Fruit fly (Drosophila melanogaster) whole organism, embryonic: Measurements from ENCODE around the gene ND-13A.

Experiments used
- Blimp-1 ChIP-seq: fragments of 200-800 bp; sonication (Bioruptor generic); optimal IDR thresholded peaks from 3 replicates; lab custom pipeline; 2018; ENCODE audit warnings: missing biosample characterization, missing genetic modification characterization, mild to moderate bottlenecking, moderate library complexity, missing genetic modification reagents
- CG10543 ChIP-seq: fragments of 200-800 bp; sonication (Bioruptor generic); optimal IDR thresholded peaks from 3 replicates; lab custom pipeline; 2017; ENCODE audit warnings: missing biosample characterization, mild to moderate bottlenecking, missing genetic modification characterization, moderate library complexity
- CG11504 ChIP-seq: fragments of 200-800 bp; sonication (Bioruptor generic); optimal IDR thresholded peaks from 3 replicates; lab custom pipeline; 2019; ENCODE audit warnings: missing biosample characterization, mild to moderate bottlenecking, missing genetic modification characterization, moderate library complexity
- CG11560 ChIP-seq: fragments of 200-800 bp; sonication (Bioruptor generic); IDR thresholded peaks from 3 replicates; pipeline ENCODE4 v1.3.6; 2022; ENCODE audit warnings: missing biosample characterization, missing genetic modification characterization
- CG11695 ChIP-seq: fragments of 200-800 bp; sonication (Bioruptor generic); IDR thresholded peaks from 3 replicates; pipeline ENCODE4 v1.3.6; 2022; ENCODE audit warnings: missing biosample characterization, missing genetic modification characterization
- CG12071 ChIP-seq: fragments of 200-800 bp; sonication (Bioruptor generic); optimal IDR thresholded peaks from 3 replicates; lab custom pipeline; 2018; ENCODE audit warnings: missing biosample characterization, mild to moderate bottlenecking, missing genetic modification characterization
- CG12219 ChIP-seq: fragments of 200-800 bp; sonication (Bioruptor generic); optimal IDR thresholded peaks from 3 replicates; lab custom pipeline; 2018; ENCODE audit warnings: missing biosample characterization, mild to moderate bottlenecking, missing genetic modification characterization
- CG1233 ChIP-seq: fragments of 200-800 bp; sonication (Bioruptor generic); optimal IDR thresholded peaks from 4 replicates; lab custom pipeline; 2018; ENCODE audit warnings: missing biosample characterization, mild to moderate bottlenecking, missing genetic modification characterization
- CG12769 ChIP-seq: fragments of 200-800 bp; sonication (Bioruptor generic); optimal IDR thresholded peaks from 2 replicates; lab custom pipeline; 2019; ENCODE audit warnings: missing biosample characterization, mild to moderate bottlenecking, missing genetic modification characterization, moderate library complexity
- CG13296 ChIP-seq: fragments of 200-800 bp; sonication (Bioruptor generic); optimal IDR thresholded peaks from 3 replicates; lab custom pipeline; 2018; ENCODE audit warnings: missing biosample characterization, mild to moderate bottlenecking, missing genetic modification characterization
- CG14014 ChIP-seq: fragments of 200-800 bp; sonication (Bioruptor generic); IDR thresholded peaks from 2 replicates; pipeline ENCODE4 v1.3.6; 2022; ENCODE audit warnings: missing biosample characterization, missing genetic modification characterization
- CG14441 ChIP-seq: fragments of 200-800 bp; sonication (Bioruptor generic); IDR thresholded peaks from 2 replicates; pipeline ENCODE4 v1.3.6; 2022; ENCODE audit warnings: missing biosample characterization, missing genetic modification characterization
- CG15011 ChIP-seq: fragments of 200-800 bp; sonication (Bioruptor generic); optimal IDR thresholded peaks from 3 replicates; lab custom pipeline; 2018; ENCODE audit warnings: missing biosample characterization, mild to moderate bottlenecking, missing genetic modification characterization
- CG15601 ChIP-seq: fragments of 200-800 bp; sonication (Bioruptor generic); optimal IDR thresholded peaks from 3 replicates; lab custom pipeline; 2019; ENCODE audit warnings: missing biosample characterization, mild to moderate bottlenecking, missing genetic modification characterization, moderate library complexity
- CG17359 ChIP-seq: fragments of 200-800 bp; sonication (Bioruptor generic); optimal IDR thresholded peaks from 3 replicates; lab custom pipeline; 2018; ENCODE audit warnings: missing biosample characterization, mild to moderate bottlenecking, missing genetic modification characterization, moderate library complexity
- CG2678 ChIP-seq: fragments of 200-800 bp; sonication (Bioruptor generic); optimal IDR thresholded peaks from 3 replicates; lab custom pipeline; 2019; ENCODE audit warnings: missing biosample characterization, mild to moderate bottlenecking, missing genetic modification characterization, moderate library complexity
- CG4617 ChIP-seq: fragments of 200-800 bp; sonication (Bioruptor generic); optimal IDR thresholded peaks from 3 replicates; lab custom pipeline; 2016; ENCODE audit warnings: missing biosample characterization, missing genetic modification characterization, borderline replicate concordance
- CG6175 ChIP-seq: fragments of 200-800 bp; sonication (Bioruptor generic); IDR thresholded peaks from 3 replicates; pipeline ENCODE4 v1.3.6; 2022; ENCODE audit warnings: missing biosample characterization, missing genetic modification characterization
- CG8281 ChIP-seq: fragments of 200-800 bp; sonication (Bioruptor generic); optimal IDR thresholded peaks from 2 replicates; lab custom pipeline; 2018; ENCODE audit warnings: missing biosample characterization, mild to moderate bottlenecking, missing genetic modification characterization, moderate library complexity
- HLHmδ ChIP-seq: fragments of 200-800 bp; sonication (Bioruptor generic); optimal IDR thresholded peaks from 2 replicates; lab custom pipeline; 2018; ENCODE audit warnings: missing biosample characterization, mild to moderate bottlenecking, missing genetic modification characterization, moderate library complexity
- Hmr ChIP-seq: fragments of 200-800 bp; sonication (Bioruptor generic); optimal IDR thresholded peaks from 3 replicates; lab custom pipeline; 2017; ENCODE audit warnings: mild to moderate bottlenecking, missing biosample characterization, missing genetic modification reagents, missing genetic modification characterization
- Med ChIP-seq: fragments of 200-800 bp; sonication (Bioruptor generic); peaks from one replicate; lab custom pipeline; 2016; ENCODE audit warnings: missing biosample characterization, missing genetic modification characterization, mild to moderate bottlenecking, inconsistent platforms, moderate library complexity
- Nf-YB ChIP-seq: fragments of 200-800 bp; sonication (Bioruptor generic); optimal IDR thresholded peaks from 3 replicates; lab custom pipeline; 2019; ENCODE audit warnings: missing biosample characterization, mild to moderate bottlenecking, missing genetic modification characterization, moderate library complexity
- PHDP ChIP-seq: fragments of 200-800 bp; sonication (Bioruptor generic); optimal IDR thresholded peaks from 3 replicates; lab custom pipeline; 2018; ENCODE audit warnings: missing biosample characterization, mild to moderate bottlenecking, missing genetic modification characterization, moderate library complexity
- Sox100B ChIP-seq: fragments of 200-800 bp; sonication (Bioruptor generic); optimal IDR thresholded peaks from 3 replicates; lab custom pipeline; 2018; ENCODE audit warnings: missing biosample characterization, mild to moderate bottlenecking, missing genetic modification characterization
- Sox102F ChIP-seq: fragments of 200-800 bp; sonication (Bioruptor generic); optimal IDR thresholded peaks from 2 replicates; lab custom pipeline; 2018; ENCODE audit warnings: missing biosample characterization, mild to moderate bottlenecking, missing genetic modification characterization, moderate library complexity
- ara ChIP-seq: fragments of 200-800 bp; sonication (Bioruptor generic); IDR thresholded peaks from 2 replicates; pipeline ENCODE4 v1.3.6; 2022; ENCODE audit warnings: missing biosample characterization, missing genetic modification characterization
- caup ChIP-seq: fragments of 200-800 bp; sonication (Bioruptor generic); optimal IDR thresholded peaks from 3 replicates; lab custom pipeline; 2017; ENCODE audit warnings: missing biosample characterization, mild to moderate bottlenecking, missing genetic modification characterization, moderate library complexity; ENCODE audit not compliant: severe bottlenecking
- ci ChIP-seq: fragments of 200-800 bp; sonication (Bioruptor generic); IDR thresholded peaks from 3 replicates; pipeline ENCODE4 v1.3.6; 2022; ENCODE audit warnings: missing biosample characterization, missing genetic modification characterization
- cwo ChIP-seq: fragments of 200-800 bp; sonication (Bioruptor generic); optimal IDR thresholded peaks from 3 replicates; lab custom pipeline; 2017; ENCODE audit warnings: missing biosample characterization, missing genetic modification characterization, mild to moderate bottlenecking, moderate library complexity, missing genetic modification reagents
- danr ChIP-seq: fragments of 200-800 bp; sonication (Bioruptor generic); IDR thresholded peaks from 2 replicates; pipeline ENCODE4 v1.3.6; 2022; ENCODE audit warnings: missing biosample characterization, missing genetic modification characterization
- emc ChIP-seq: fragments of 200-800 bp; sonication (Bioruptor generic); optimal IDR thresholded peaks from 2 replicates; lab custom pipeline; 2016; ENCODE audit warnings: missing biosample characterization, missing genetic modification characterization
- ewg ChIP-seq: fragments of 200-800 bp; sonication (Bioruptor generic); optimal IDR thresholded peaks from 3 replicates; lab custom pipeline; 2017; ENCODE audit warnings: mild to moderate bottlenecking, missing biosample characterization, missing genetic modification reagents, missing genetic modification characterization
- fd3F ChIP-seq: fragments of 200-800 bp; sonication (Bioruptor generic); optimal IDR thresholded peaks from 2 replicates; lab custom pipeline; 2018; ENCODE audit warnings: missing biosample characterization, mild to moderate bottlenecking, missing genetic modification characterization, moderate library complexity
- hkb ChIP-seq, 2 experiments: fragments of 200-800 bp in 1 of 2; fragments of >200 bp in 1 of 2; sonication (Bioruptor generic) in 1 of 2; IDR thresholded peaks in 1 of 2; optimal IDR thresholded peaks in 1 of 2; 2 replicates each; pipeline versions ENCODE4 v1.3.6 to Lab custom; 2017 to 2022; ENCODE audit warnings: missing biosample characterization in 1 of 2, missing genetic modification characterization in 1 of 2
- kah ChIP-seq: fragments of 200-800 bp; sonication (Bioruptor generic); optimal IDR thresholded peaks from 2 replicates; lab custom pipeline; 2018; ENCODE audit warnings: missing biosample characterization, mild to moderate bottlenecking, missing genetic modification characterization
- lmd ChIP-seq: fragments of 200-800 bp; sonication (Bioruptor generic); IDR thresholded peaks from 2 replicates; pipeline ENCODE4 v1.3.6; 2022; ENCODE audit warnings: missing biosample characterization, missing genetic modification characterization
- nau ChIP-seq: fragments of 200-800 bp; sonication (Bioruptor generic); optimal IDR thresholded peaks from 3 replicates; lab custom pipeline; 2017; ENCODE audit warnings: missing biosample characterization, mild to moderate bottlenecking, missing genetic modification characterization, missing genetic modification reagents
- sd ChIP-seq: fragments of 200-800 bp; sonication (Bioruptor generic); optimal IDR thresholded peaks from 3 replicates; lab custom pipeline; 2018; ENCODE audit warnings: missing biosample characterization, mild to moderate bottlenecking, missing genetic modification characterization, moderate library complexity
- sens ChIP-seq: fragments of 200-800 bp; sonication (Bioruptor generic); peaks from one replicate; lab custom pipeline; 2016; ENCODE audit warnings: missing biosample characterization, missing genetic modification characterization
- trem ChIP-seq: fragments of 200-800 bp; optimal IDR thresholded peaks from 3 replicates; lab custom pipeline; 2019; ENCODE audit warnings: missing biosample characterization, mild to moderate bottlenecking, missing genetic modification characterization, moderate library complexity
- tx ChIP-seq: fragments of 200-800 bp; sonication (Bioruptor generic); optimal IDR thresholded peaks from 2 replicates; lab custom pipeline; 2016; ENCODE audit warnings: missing biosample characterization, missing genetic modification characterization
- zfh1 ChIP-seq: fragments of 200-800 bp; sonication (Bioruptor generic); IDR thresholded peaks from 3 replicates; pipeline ENCODE4 v1.3.6; 2022; ENCODE audit warnings: missing biosample characterization, missing genetic modification characterization

The ND-13A gene

DNA sequence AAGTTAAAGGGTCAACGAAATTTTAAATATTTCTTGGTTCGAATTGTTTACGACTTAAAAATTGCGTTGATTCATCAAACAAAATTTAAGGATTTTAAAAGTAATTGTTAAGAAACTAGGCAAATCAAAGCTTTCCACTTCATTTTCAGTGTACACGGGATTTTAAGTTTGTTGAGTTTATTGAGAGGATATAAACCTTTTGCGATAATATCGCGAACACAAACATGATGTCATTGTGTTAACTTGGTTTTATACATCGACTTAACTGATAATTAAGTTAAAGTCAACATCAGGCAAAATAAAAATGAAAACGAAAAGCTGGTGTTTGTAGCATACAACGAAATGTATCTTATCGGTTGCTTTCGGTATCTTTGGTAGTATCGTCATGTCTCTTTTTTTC, 17.0 kb upstream of the ND-13A start (continued):
- TF ChIP-seq Nf-YB (GFP tag; lab: Kevin White, UChicago) (no peak), tx (GFP tag; lab: Kevin White, UChicago) (no peak), emc (no peak), CG6175 (GFP tag; lab: Robert Waterston, UW) (no peak), Hmr (GFP tag; lab: Kevin White, UChicago) (peak; percentile 17), CG15011 (GFP tag; lab: Kevin White, UChicago) (peak; percentile 9), zfh1 (GFP tag; lab: Robert Waterston, UW) (no peak)

DNA sequence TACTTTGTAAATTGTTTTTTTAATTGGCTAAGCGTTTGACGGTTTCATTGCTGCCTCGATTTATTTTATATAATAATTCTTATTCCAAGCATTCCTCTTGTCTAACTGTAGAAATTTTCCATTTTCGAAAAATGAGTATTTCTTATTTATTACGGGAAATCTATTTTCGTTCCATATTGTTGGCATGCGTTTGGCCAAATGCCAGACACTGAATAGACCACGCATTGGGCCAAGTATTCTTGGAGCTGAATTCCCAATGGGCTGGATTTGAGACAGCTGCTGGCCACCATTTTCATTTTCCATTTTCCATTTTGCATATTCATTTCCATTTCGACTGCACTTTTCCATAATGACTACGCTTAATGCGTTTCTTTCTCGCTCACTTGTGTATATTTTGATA, 16.4 kb upstream of the ND-13A start:
- TF ChIP-seq HLHmδ (GFP tag; lab: Kevin White, UChicago), result no peak
- peak; percentile 45 for TF ChIP-seq nau
- TF ChIP-seq CG12769, result peak; percentile 63
- TF ChIP-seq Nf-YB (GFP tag; lab: Kevin White, UChicago), result no peak
- no peak for TF ChIP-seq ewg (GFP tag; lab: Kevin White, UChicago)
- peak; percentile 78 for TF ChIP-seq sd (tag; lab: Kevin White, UChicago)

DNA sequence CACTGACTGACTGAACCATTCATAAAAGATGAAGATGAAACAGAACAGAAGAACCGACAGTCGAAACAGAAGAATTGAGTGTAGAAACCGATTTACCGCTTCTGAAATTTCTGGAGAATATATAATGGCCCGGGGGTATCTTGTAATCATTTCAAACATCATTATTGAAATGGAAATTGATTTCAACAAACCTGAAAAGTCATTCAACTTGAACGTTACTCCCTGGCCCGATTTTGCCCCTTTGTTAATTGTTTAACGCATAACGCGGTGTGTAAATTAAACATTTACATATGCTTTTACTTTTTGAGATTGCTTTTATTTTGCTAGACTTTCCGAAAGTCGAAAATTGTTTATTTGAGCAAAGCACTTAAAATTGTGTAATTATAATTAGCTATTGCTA, 14.8 kb upstream of the ND-13A start:
- TF ChIP-seq trem (tag; lab: Kevin White, UChicago) (no peak), Blimp-1 (GFP tag; lab: Kevin White, UChicago) (peak; percentile 58), CG15601 (tag; lab: Kevin White, UChicago) (peak; percentile 52)

DNA sequence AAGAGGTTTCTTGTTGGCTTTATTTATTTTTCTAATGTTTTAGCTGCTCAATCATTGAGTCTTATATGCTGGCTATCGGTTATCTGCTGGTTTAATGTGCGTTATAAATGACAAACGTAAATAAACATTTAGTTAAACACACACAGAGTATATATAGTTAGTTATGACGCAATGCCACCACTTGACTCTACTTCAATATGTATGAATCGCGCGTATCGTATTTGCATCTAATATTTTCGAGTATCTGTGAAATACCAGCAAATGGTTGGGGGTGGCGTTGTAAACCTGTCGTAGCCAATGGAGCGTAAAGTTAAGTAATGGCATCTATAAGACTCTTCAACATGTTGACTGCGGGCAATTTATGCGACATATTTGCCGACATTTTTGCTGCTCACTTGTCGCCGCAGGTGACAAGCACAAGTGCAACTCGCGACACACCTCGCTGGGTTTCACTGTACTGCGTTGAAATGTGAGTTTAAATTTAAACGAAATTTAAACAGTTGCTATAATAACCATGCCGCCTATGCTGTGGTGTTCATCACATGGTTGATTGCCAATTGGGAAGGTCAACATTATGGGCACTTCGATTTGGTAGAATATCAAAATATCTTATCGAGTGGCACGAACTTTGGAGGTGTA, 13.5 kb upstream of the ND-13A start:
- TF ChIP-seq CG4617 (no peak), nau (peak; percentile 28), sens (GFP tag; lab: Kevin White, UChicago) (peak; percentile 73), Sox100B (peak; percentile 42), lmd (no peak), Sox102F (GFP tag; lab: Kevin White, UChicago) (peak; percentile 3), fd3F (GFP tag; lab: Kevin White, UChicago) (peak; percentile 1), CG13296 (GFP tag; lab: Kevin White, UChicago) (peak; percentile 55), ci (GFP tag; lab: Robert Waterston, UW) (no peak), CG14441 (GFP tag; lab: Robert Waterston, UW) (0 out of 2 replicates have a peak, but pooled peaks have one; percentile 14), CG10543 (peak; percentile 13), CG2678 (tag; lab: Kevin White, UChicago) (peak; percentile 43), CG12071 (GFP tag; lab: Kevin White, UChicago) (peak; percentile 56), Med (GFP tag; lab: Kevin White, UChicago) (peak; percentile 85), CG12219 (peak; percentile 18), CG11695 (GFP tag; lab: Robert Waterston, UW) (0 out of 3 replicates have a peak, but pooled peaks have one; percentile 11), danr (no peak), ara (GFP tag; lab: Robert Waterston, UW) (0 out of 2 replicates have a peak, but pooled peaks have one; percentile 7), cwo (GFP tag; lab: Kevin White, UChicago) (peak; percentile 6), hkb (optimal IDR thresholded peaks at IDR 0.05; lab: Kevin White, UChicago) (no peak), hkb (GFP tag; IDR thresholded peaks at IDR 0.05; lab: Robert Waterston, UW) (peak; percentile 43; the same call in 1 of the 2 replicates), CG14014 (GFP tag; lab: Robert Waterston, UW) (peak; percentile 38; the same call in 1 of the 2 replicates), kah (GFP tag; lab: Kevin White, UChicago) (peak; percentile 38), CG1233 (GFP tag; lab: Kevin White, UChicago) (peak; percentile 6), PHDP (peak; percentile 19), caup (GFP tag; lab: Kevin White, UChicago) (peak; percentile 26), CG11560 (tag; lab: Robert Waterston, UW) (no peak), CG17359 (tag; lab: Kevin White, UChicago) (peak; percentile 51), CG11504 (tag; lab: Kevin White, UChicago) (peak; percentile 28), CG8281 (tag; lab: Kevin White, UChicago) (peak; percentile 19)
